Fruit fly (Drosophila melanogaster): ENCODE measurements around the gene CG31698.

DNA sequence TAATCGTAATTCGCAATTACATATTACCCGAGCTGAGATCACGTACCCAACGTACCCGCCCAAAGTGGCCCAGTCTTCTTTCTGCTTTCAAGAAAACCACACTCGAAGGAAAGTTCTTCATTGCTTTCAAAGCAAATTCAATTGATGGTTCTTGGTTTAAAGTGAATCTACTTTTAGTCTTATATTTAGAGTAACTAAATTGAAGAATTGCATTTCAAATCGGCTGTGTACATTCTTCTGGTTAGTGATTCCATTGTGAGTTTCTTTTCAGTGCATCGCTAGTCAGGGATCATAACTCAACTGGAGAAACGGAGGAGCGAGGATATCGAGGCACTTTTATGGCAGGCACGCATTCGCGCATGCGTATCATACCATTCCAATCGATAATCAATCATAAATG is 22.0 kb downstream of the CG31698 start:
- no peak for TF ChIP-seq Taf1 (GFP tag; IDR thresholded peaks at IDR 0.05)
- no peak for TF ChIP-seq br (optimal IDR thresholded peaks at IDR 0.05)
- no peak for TF ChIP-seq kay (GFP tag; optimal IDR thresholded peaks at IDR 0.05)
- no peak for TF ChIP-seq Lhr (GFP tag; optimal IDR thresholded peaks at IDR 0.05)
- TF ChIP-seq CG11085 (GFP tag; IDR thresholded peaks at IDR 0.05), result no peak
- no peak for TF ChIP-seq CG10565 (GFP tag; optimal IDR thresholded peaks at IDR 0.05)
- TF ChIP-seq CG3407 (GFP tag; optimal IDR thresholded peaks at IDR 0.05), result no peak

Measured in whole organism, embryonic.